Fruit fly (Drosophila melanogaster) whole organism: Measurements from ENCODE around the gene GNBP2.

Experiments
- CG8478 ChIP-seq: fragments of >200 bp; optimal IDR thresholded peaks from 2 replicates; lab custom pipeline; 2018; ENCODE audit warnings: inconsistent platforms
- Dll ChIP-seq: fragments of >200 bp; optimal IDR thresholded peaks from 2 replicates; lab custom pipeline; 2017
- EcR ChIP-seq, 2 experiments: fragments of >200 bp; optimal IDR thresholded peaks; 2 replicates each; lab custom pipeline; 2017; ENCODE audit warnings: missing biosample characterization in 2 of 2, missing genetic modification characterization in 2 of 2, missing genetic modification reagents in 2 of 2
- pan ChIP-seq: fragments of >200 bp; optimal IDR thresholded peaks from 2 replicates; lab custom pipeline; 2017
- psq ChIP-seq: fragments of >200 bp; optimal IDR thresholded peaks from 2 replicates; lab custom pipeline; 2017
- usp ChIP-seq: fragments of >200 bp; optimal IDR thresholded peaks from 2 replicates; lab custom pipeline; 2017; ENCODE audit warnings: missing biosample characterization, missing genetic modification characterization, mixed read lengths

The GNBP2 gene

dm6 chr3L:18675363-18675866 is at the start of gene GNBP2, which contains the start of gene GNBP1:
Gene GNBP2 (minus strand): TSS chr3L:18675413.
Gene GNBP1 (plus strand): TSS chr3L:18675800.
- TF ChIP-seq CG8478 (lab: Kevin White, UChicago) (no peak), EcR (GFP tag; optimal IDR thresholded peaks at IDR 0.05; lab: Kevin White, UChicago) (no peak), Dll (lab: Kevin White, UChicago) (no peak), psq (no peak), pan (lab: Kevin White, UChicago) (no peak), usp (GFP tag; lab: Kevin White, UChicago) (no peak)

- no peak for TF ChIP-seq EcR (GFP tag; optimal IDR thresholded peaks at IDR 0.05; lab: Kevin White, UChicago)
- no peak for TF ChIP-seq usp (GFP tag; lab: Kevin White, UChicago)
- TF ChIP-seq pan (lab: Kevin White, UChicago) = no peak
- no peak for TF ChIP-seq Dll (lab: Kevin White, UChicago)
- no peak for TF ChIP-seq CG8478 (lab: Kevin White, UChicago)
- TF ChIP-seq psq = no peak
Observed at dm6 chr3L:18723172-18723571, 48.0 kb upstream of the GNBP2 start, which contains the start of gene CG12477. Gene CG12477 (minus strand): TSS chr3L:18723272.

dm6 chr3L:18698312-18698711 is 23.1 kb upstream of the GNBP2 start, which contains the start of gene Dic4:
Gene Dic4 (minus strand): TSS chr3L:18698412.
- TF ChIP-seq EcR (GFP tag; optimal IDR thresholded peaks at IDR 0.05; lab: Kevin White, UChicago) (no peak), pan (lab: Kevin White, UChicago) (no peak), CG8478 (lab: Kevin White, UChicago) (no peak), usp (GFP tag; lab: Kevin White, UChicago) (no peak), Dll (lab: Kevin White, UChicago) (no peak)

dm6 chr3L:18693887-18694286 is 18.7 kb upstream of the GNBP2 start, which contains the start of gene CG6893:
Gene CG6893 (plus strand): TSS chr3L:18694187.
- no peak for TF ChIP-seq psq
- TF ChIP-seq pan (lab: Kevin White, UChicago) = no peak
- TF ChIP-seq usp (GFP tag; lab: Kevin White, UChicago) = no peak
- TF ChIP-seq CG8478 (lab: Kevin White, UChicago) = no peak
- TF ChIP-seq Dll (lab: Kevin White, UChicago) = no peak
- no peak for TF ChIP-seq EcR (GFP tag; optimal IDR thresholded peaks at IDR 0.05; lab: Kevin White, UChicago)

- TF ChIP-seq EcR (GFP tag; optimal IDR thresholded peaks at IDR 0.05; lab: Kevin White, UChicago) = no peak
- TF ChIP-seq Dll (lab: Kevin White, UChicago) = no peak
- no peak for TF ChIP-seq pan (lab: Kevin White, UChicago)
- no peak for TF ChIP-seq CG8478 (lab: Kevin White, UChicago)
Observed at dm6 chr3L:18686220-18686801, 11.1 kb upstream of the GNBP2 start, which contains the start of gene Cyp12c1. Gene Cyp12c1 (minus strand): TSS chr3L:18686319.

dm6 chr3L:18683846-18684245 is 8.6 kb upstream of the GNBP2 start, which contains the start of gene Chmp1:
Gene Chmp1 (minus strand): TSS chr3L:18684061.
- TF ChIP-seq EcR (GFP tag; optimal IDR thresholded peaks at IDR 0.05; lab: Kevin White, UChicago) (no peak), CG8478 (lab: Kevin White, UChicago) (no peak), psq (no peak), usp (GFP tag; lab: Kevin White, UChicago) (no peak), pan (lab: Kevin White, UChicago) (no peak), Dll (lab: Kevin White, UChicago) (no peak)

- TF ChIP-seq pan (lab: Kevin White, UChicago) (no peak), usp (GFP tag; lab: Kevin White, UChicago) (no peak)
Observed at dm6 chr3L:18681550-18682217, 6.5 kb upstream of the GNBP2 start, which contains the start of the genes Sgf11 and CG32202. Gene Sgf11 (minus strand): TSS chr3L:18681836. Gene CG32202 (plus strand): TSS chr3L:18682184.

- TF ChIP-seq CG8478 (lab: Kevin White, UChicago) (no peak), Dll (lab: Kevin White, UChicago) (no peak), psq (no peak), usp (GFP tag; lab: Kevin White, UChicago) (no peak), pan (lab: Kevin White, UChicago) (no peak), EcR (GFP tag; optimal IDR thresholded peaks at IDR 0.05; lab: Kevin White, UChicago) (no peak)
Observed at dm6 chr3L:18672986-18673633, 2.1 kb downstream of the GNBP2 start, which contains the start of gene Capr. Gene Capr (minus strand): TSS chr3L:18673324.

- TF ChIP-seq EcR (GFP tag; optimal IDR thresholded peaks at IDR 0.05; lab: Kevin White, UChicago) (no peak), Dll (lab: Kevin White, UChicago) (no peak), usp (GFP tag; lab: Kevin White, UChicago) (no peak), psq (no peak), CG8478 (lab: Kevin White, UChicago) (no peak), pan (lab: Kevin White, UChicago) (no peak)
Observed at dm6 chr3L:18672203-18672602, 3.0 kb downstream of the GNBP2 start.

dm6 chr3L:18669874-18670273 is 5.3 kb downstream of the GNBP2 start:
- no peak for TF ChIP-seq pan (lab: Kevin White, UChicago)
- TF ChIP-seq usp (GFP tag; lab: Kevin White, UChicago) = no peak
- no peak for TF ChIP-seq psq
- no peak for TF ChIP-seq EcR (GFP tag; optimal IDR thresholded peaks at IDR 0.05; lab: Kevin White, UChicago)
- TF ChIP-seq CG8478 (lab: Kevin White, UChicago) = no peak
- no peak for TF ChIP-seq Dll (lab: Kevin White, UChicago)

dm6 chr3L:18667115-18667514 is 8.1 kb downstream of the GNBP2 start, which contains the start of gene CG42495:
Gene CG42495 (plus strand): TSS chr3L:18667361.
- TF ChIP-seq CG8478 (lab: Kevin White, UChicago) = no peak
- TF ChIP-seq pan (lab: Kevin White, UChicago) = no peak
- TF ChIP-seq psq = no peak
